Worm (Caenorhabditis elegans): ENCODE data around the gene fbxa-75.

DNA sequence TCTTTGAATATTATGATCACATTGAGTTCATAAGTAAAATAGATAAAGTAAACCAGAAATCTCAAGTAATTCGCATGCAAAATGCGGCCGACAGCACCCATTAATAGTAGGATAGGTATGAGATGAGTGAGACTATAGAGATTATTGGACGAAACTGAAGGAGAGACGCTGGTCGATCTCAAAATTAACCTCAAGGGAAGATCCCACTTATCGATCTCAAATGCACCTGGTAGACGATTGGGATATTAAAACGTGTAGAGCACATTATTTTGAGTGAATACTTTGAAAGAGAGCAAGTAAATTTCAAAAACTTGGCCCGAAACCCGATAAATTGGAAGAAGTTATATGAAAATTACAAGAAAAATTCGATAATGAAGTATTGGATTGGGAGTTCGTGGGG, 42.2 kb downstream of the fbxa-75 start, which contains the start of gene Y82E9BL.6:
- TF ChIP-seq attf-6 (GFP tag; IDR thresholded peaks at IDR 0.05) = no peak
- TF ChIP-seq cebp-1 (GFP tag; IDR thresholded peaks at IDR 0.05) = no peak
- TF ChIP-seq cebp-1 (tag; optimal IDR thresholded peaks at IDR 0.05) = no peak

Measured in whole organism, young adult.